Fruit fly (Drosophila melanogaster) whole organism, adult: ENCODE measurements around the gene CG7058.

Source experiments
- CG11617 ChIP-seq: fragments of 200-800 bp; sonication (Bioruptor generic); optimal IDR thresholded peaks from 2 replicates; lab custom pipeline; 2017; ENCODE audit warnings: mild to moderate bottlenecking, missing biosample characterization, missing genetic modification reagents, missing genetic modification characterization
- CG12768 ChIP-seq: fragments of 200-800 bp; sonication (Bioruptor generic); optimal IDR thresholded peaks from 2 replicates; lab custom pipeline; 2017; ENCODE audit warnings: missing biosample characterization, missing genetic modification characterization, mild to moderate bottlenecking, moderate library complexity, missing genetic modification reagents
- CG14711 ChIP-seq: fragments of 200-800 bp; sonication (Bioruptor generic); optimal IDR thresholded peaks from 2 replicates; lab custom pipeline; 2018; ENCODE audit warnings: missing biosample characterization, mild to moderate bottlenecking, missing genetic modification characterization, moderate library complexity
- CG1620 ChIP-seq: fragments of 200-800 bp; sonication (Bioruptor generic); optimal IDR thresholded peaks from 2 replicates; lab custom pipeline; 2016; ENCODE audit warnings: missing biosample characterization, missing genetic modification characterization
- CG33017 ChIP-seq: fragments of 200-800 bp; sonication (Bioruptor generic); optimal IDR thresholded peaks from 2 replicates; lab custom pipeline; 2018; ENCODE audit warnings: missing biosample characterization, mild to moderate bottlenecking, missing genetic modification characterization, moderate library complexity
- CG5204 ChIP-seq: fragments of 200-800 bp; sonication (Bioruptor generic); optimal IDR thresholded peaks from 2 replicates; lab custom pipeline; 2016; ENCODE audit warnings: missing biosample characterization, missing genetic modification characterization
- CG7045 ChIP-seq: fragments of 200-800 bp; sonication (Bioruptor generic); optimal IDR thresholded peaks from 2 replicates; lab custom pipeline; 2017; ENCODE audit warnings: missing biosample characterization, mild to moderate bottlenecking, missing genetic modification characterization
- CG7101 ChIP-seq: fragments of 200-800 bp; sonication (Bioruptor generic); optimal IDR thresholded peaks from 2 replicates; lab custom pipeline; 2018; ENCODE audit warnings: missing biosample characterization, mild to moderate bottlenecking, missing genetic modification characterization, moderate library complexity
- Clk ChIP-seq: fragments of 200-800 bp; sonication (Bioruptor generic); optimal IDR thresholded peaks from 2 replicates; lab custom pipeline; 2017; ENCODE audit warnings: missing biosample characterization, missing genetic modification characterization
- Crg-1 ChIP-seq: fragments of 200-800 bp; sonication (Bioruptor generic); optimal IDR thresholded peaks from 2 replicates; lab custom pipeline; 2016; ENCODE audit warnings: missing biosample characterization, missing genetic modification characterization
- Hr96 ChIP-seq: fragments of 200-800 bp; sonication (Bioruptor generic); optimal IDR thresholded peaks from 2 replicates; lab custom pipeline; 2016; ENCODE audit warnings: missing biosample characterization, missing genetic modification characterization
- Mnt ChIP-seq: fragments of 200-800 bp; sonication (Bioruptor generic); optimal IDR thresholded peaks from 2 replicates; lab custom pipeline; 2016; ENCODE audit warnings: missing biosample characterization, mild to moderate bottlenecking, missing genetic modification characterization
- bab1 ChIP-seq: fragments of 200-800 bp; sonication (Bioruptor generic); optimal IDR thresholded peaks from 3 replicates; lab custom pipeline; 2019; ENCODE audit warnings: missing biosample characterization, mild to moderate bottlenecking, missing genetic modification characterization, moderate library complexity
- cic ChIP-seq: fragments of 200-800 bp; sonication (Bioruptor generic); optimal IDR thresholded peaks from 2 replicates; lab custom pipeline; 2017; ENCODE audit warnings: missing biosample characterization, mild to moderate bottlenecking, missing genetic modification characterization, moderate library complexity
- cnc ChIP-seq, 2 experiments: fragments of >200 bp; optimal IDR thresholded peaks; 2 replicates each; lab custom pipeline; 2017
- kay ChIP-seq: fragments of 200-800 bp; sonication (Bioruptor generic); peaks from one replicate; lab custom pipeline; 2016; ENCODE audit warnings: missing biosample characterization, missing genetic modification characterization, borderline replicate concordance
- ovo ChIP-seq: fragments of 200-800 bp; sonication (Bioruptor generic); optimal IDR thresholded peaks from 2 replicates; lab custom pipeline; 2016; ENCODE audit warnings: missing biosample characterization, missing genetic modification characterization
- pad ChIP-seq: fragments of 200-800 bp; sonication (Bioruptor generic); optimal IDR thresholded peaks from 3 replicates; lab custom pipeline; 2017; ENCODE audit warnings: missing biosample characterization, missing genetic modification characterization, mild to moderate bottlenecking, moderate library complexity, missing genetic modification reagents
- tj ChIP-seq: fragments of 200-800 bp; sonication (Bioruptor generic); optimal IDR thresholded peaks from 3 replicates; lab custom pipeline; 2017; ENCODE audit warnings: missing biosample characterization, mild to moderate bottlenecking, missing genetic modification characterization, moderate library complexity
- toe ChIP-seq: fragments of 200-800 bp; sonication (Bioruptor generic); optimal IDR thresholded peaks from 2 replicates; lab custom pipeline; 2016; ENCODE audit warnings: missing biosample characterization, missing genetic modification characterization

Gene CG7058

dm6 chrX:18789353-18790210 lies 16.9 kb upstream of the CG7058 start:
- TF ChIP-seq CG7101 (tag; lab: Kevin White, UChicago) (peak; percentile 5), CG12768 (no peak), toe (GFP tag; lab: Kevin White, UChicago) (peak; percentile 0), Clk (GFP tag; lab: Kevin White, UChicago) (no peak), cic (GFP tag; lab: Kevin White, UChicago) (no peak), CG5204 (GFP tag; lab: Kevin White, UChicago) (peak; percentile 51), Hr96 (GFP tag; lab: Kevin White, UChicago) (peak; percentile 40), CG1620 (no peak), kay (GFP tag; lab: Kevin White, UChicago) (no peak), CG11617 (GFP tag; lab: Kevin White, UChicago) (peak; percentile 70), Mnt (peak; percentile 80), tj (GFP tag; lab: Kevin White, UChicago) (peak; percentile 60), CG7045 (GFP tag; lab: Kevin White, UChicago) (peak; percentile 2), CG33017 (tag; lab: Kevin White, UChicago) (no peak), bab1 (GFP tag; lab: Kevin White, UChicago) (peak; percentile 76), pad (GFP tag; lab: Kevin White, UChicago) (no peak)

- TF ChIP-seq CG7101 (tag; lab: Kevin White, UChicago), result no peak
- no peak for TF ChIP-seq toe (GFP tag; lab: Kevin White, UChicago)
- no peak for TF ChIP-seq pad (GFP tag; lab: Kevin White, UChicago)
- TF ChIP-seq ovo (GFP tag; lab: Kevin White, UChicago), result no peak
- TF ChIP-seq cnc (optimal IDR thresholded peaks at IDR 0.05; lab: Kevin White, UChicago), result no peak
- TF ChIP-seq Crg-1 (GFP tag; lab: Kevin White, UChicago), result no peak
- TF ChIP-seq cic (GFP tag; lab: Kevin White, UChicago), result no peak
- no peak for TF ChIP-seq CG11617 (GFP tag; lab: Kevin White, UChicago)
Measured at dm6 chrX:18791368-18791767, 15.1 kb upstream of the CG7058 start, which contains the start of gene Atg101. Gene Atg101, plus strand, starts transcription at chrX:18791668.

- no peak for TF ChIP-seq cnc (optimal IDR thresholded peaks at IDR 0.05; lab: Kevin White, UChicago)
- no peak for TF ChIP-seq tj (GFP tag; lab: Kevin White, UChicago)
- TF ChIP-seq CG14711, result no peak
- no peak for TF ChIP-seq Hr96 (GFP tag; lab: Kevin White, UChicago)
- no peak for TF ChIP-seq kay (GFP tag; lab: Kevin White, UChicago)
- TF ChIP-seq Mnt, result no peak
- TF ChIP-seq CG33017 (tag; lab: Kevin White, UChicago), result no peak
- TF ChIP-seq pad (GFP tag; lab: Kevin White, UChicago), result no peak
- TF ChIP-seq CG11617 (GFP tag; lab: Kevin White, UChicago), result no peak
- TF ChIP-seq ovo (GFP tag; lab: Kevin White, UChicago), result no peak
- TF ChIP-seq Clk (GFP tag; lab: Kevin White, UChicago), result no peak
- TF ChIP-seq Crg-1 (GFP tag; lab: Kevin White, UChicago), result no peak
- TF ChIP-seq toe (GFP tag; lab: Kevin White, UChicago), result no peak
- no peak for TF ChIP-seq CG1620
Measured at dm6 chrX:18797567-18797966, 8.9 kb upstream of the CG7058 start, which contains the start of gene bnb. Gene bnb, minus strand, starts transcription at chrX:18797687.

dm6 chrX:18799307-18799855 lies 7.1 kb upstream of the CG7058 start:
- no peak for TF ChIP-seq CG33017 (tag; lab: Kevin White, UChicago)
- TF ChIP-seq tj (GFP tag; lab: Kevin White, UChicago), result no peak
- TF ChIP-seq CG14711, result no peak
- TF ChIP-seq ovo (GFP tag; lab: Kevin White, UChicago), result no peak
- TF ChIP-seq kay (GFP tag; lab: Kevin White, UChicago), result no peak
- no peak for TF ChIP-seq Crg-1 (GFP tag; lab: Kevin White, UChicago)
- no peak for TF ChIP-seq CG5204 (GFP tag; lab: Kevin White, UChicago)
- no peak for TF ChIP-seq bab1 (GFP tag; lab: Kevin White, UChicago)
- TF ChIP-seq Mnt, result no peak
- no peak for TF ChIP-seq pad (GFP tag; lab: Kevin White, UChicago)
- no peak for TF ChIP-seq CG1620
- TF ChIP-seq CG12768, result no peak

dm6 chrX:18800167-18800566 lies 6.3 kb upstream of the CG7058 start:
- TF ChIP-seq CG5204 (GFP tag; lab: Kevin White, UChicago) (no peak), toe (GFP tag; lab: Kevin White, UChicago) (no peak), CG7045 (GFP tag; lab: Kevin White, UChicago) (no peak), pad (GFP tag; lab: Kevin White, UChicago) (no peak), Clk (GFP tag; lab: Kevin White, UChicago) (no peak)

dm6 chrX:18801293-18801692 lies 5.2 kb upstream of the CG7058 start:
- TF ChIP-seq kay (GFP tag; lab: Kevin White, UChicago), result no peak
